Fruit fly (Drosophila melanogaster) whole organism, embryonic: Measurements from ENCODE around the gene CG1572.

Experiments used
- CG15269 ChIP-seq: fragments of 200-800 bp; sonication (Bioruptor generic); optimal IDR thresholded peaks from 2 replicates; lab custom pipeline; 2018; ENCODE audit warnings: missing biosample characterization, mild to moderate bottlenecking, missing genetic modification characterization, moderate library complexity
- CG15601 ChIP-seq: fragments of 200-800 bp; sonication (Bioruptor generic); optimal IDR thresholded peaks from 3 replicates; lab custom pipeline; 2019; ENCODE audit warnings: missing biosample characterization, mild to moderate bottlenecking, missing genetic modification characterization, moderate library complexity
- CG30403 ChIP-seq: fragments of 200-800 bp; sonication (Bioruptor generic); optimal IDR thresholded peaks from 3 replicates; lab custom pipeline; 2016; ENCODE audit warnings: missing biosample characterization, missing genetic modification characterization
- CG6765 ChIP-seq: fragments of 200-800 bp; sonication (Bioruptor generic); optimal IDR thresholded peaks from 3 replicates; lab custom pipeline; 2017; ENCODE audit warnings: missing biosample characterization, mild to moderate bottlenecking, missing genetic modification characterization
- CG7839 ChIP-seq: fragments of 200-800 bp; sonication (Bioruptor generic); optimal IDR thresholded peaks from 3 replicates; lab custom pipeline; 2018; ENCODE audit warnings: missing biosample characterization, mild to moderate bottlenecking, missing genetic modification characterization, moderate library complexity
- CG8924 ChIP-seq: fragments of 200-800 bp; optimal IDR thresholded peaks from 3 replicates; lab custom pipeline; 2019; ENCODE audit warnings: missing biosample characterization, mild to moderate bottlenecking, missing genetic modification characterization, moderate library complexity
- danr ChIP-seq: fragments of 200-800 bp; sonication (Bioruptor generic); IDR thresholded peaks from 2 replicates; pipeline ENCODE4 v1.3.6; 2022; ENCODE audit warnings: missing biosample characterization, missing genetic modification characterization
- dm ChIP-seq: fragments of 200-800 bp; sonication (Bioruptor generic); optimal IDR thresholded peaks from 3 replicates; lab custom pipeline; 2016; ENCODE audit warnings: missing biosample characterization, missing genetic modification characterization
- gsb ChIP-seq: fragments of 200-800 bp; sonication (Bioruptor generic); IDR thresholded peaks from 2 replicates; pipeline ENCODE4 v1.3.6; 2022; ENCODE audit warnings: missing biosample characterization, missing genetic modification characterization
- lbe ChIP-seq: fragments of 200-800 bp; sonication (Bioruptor generic); optimal IDR thresholded peaks from 2 replicates; lab custom pipeline; 2016; ENCODE audit warnings: missing biosample characterization, mild to moderate bottlenecking, missing genetic modification characterization
- lmd ChIP-seq: fragments of 200-800 bp; sonication (Bioruptor generic); IDR thresholded peaks from 2 replicates; pipeline ENCODE4 v1.3.6; 2022; ENCODE audit warnings: missing biosample characterization, missing genetic modification characterization
- odd ChIP-seq: fragments of 200-800 bp; sonication (Bioruptor generic); optimal IDR thresholded peaks from 2 replicates; lab custom pipeline; 2017; ENCODE audit warnings: missing biosample characterization, mild to moderate bottlenecking, missing genetic modification characterization
- row ChIP-seq: fragments of 200-800 bp; sonication (Bioruptor generic); IDR thresholded peaks from 3 replicates; pipeline ENCODE4 v1.3.6; 2022; ENCODE audit warnings: missing biosample characterization, missing genetic modification characterization

DNA sequence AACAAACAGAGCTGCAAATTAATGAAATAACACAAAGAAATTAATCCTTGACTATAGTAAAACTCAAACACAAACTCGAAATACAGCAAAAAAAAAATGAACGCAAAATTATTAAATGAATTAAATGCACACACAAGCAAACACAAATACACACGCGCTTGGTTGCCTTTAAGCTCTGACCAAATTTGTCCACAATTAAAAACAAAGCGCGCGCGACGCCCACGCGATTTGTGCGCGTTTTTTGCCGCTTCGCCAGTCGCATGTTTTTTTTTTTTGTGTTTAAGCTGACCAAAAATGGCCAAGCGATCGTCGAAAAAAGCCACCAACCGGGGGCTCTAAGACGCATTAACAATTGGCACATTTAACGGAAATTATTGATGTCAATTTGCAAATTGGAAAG is 15.1 kb downstream of the CG1572 start:
- TF ChIP-seq CG15601 (tag; lab: Kevin White, UChicago) (no peak), gsb (no peak), lmd (GFP tag; lab: Robert Waterston, UW) (no peak), odd (GFP tag; lab: Kevin White, UChicago) (no peak), lbe (GFP tag; lab: Kevin White, UChicago) (no peak), row (GFP tag; lab: Robert Waterston, UW) (no peak), CG8924 (no peak), CG15269 (tag; lab: Kevin White, UChicago) (no peak), CG7839 (tag; lab: Kevin White, UChicago) (no peak), CG30403 (GFP tag; lab: Kevin White, UChicago) (no peak), dm (GFP tag; lab: Kevin White, UChicago) (no peak), danr (GFP tag; lab: Robert Waterston, UW) (no peak), CG6765 (GFP tag; lab: Kevin White, UChicago) (no peak)
